Worm (Caenorhabditis elegans) whole organism, young adult: Measurements from ENCODE around the gene ift-139.

Source experiments
- B0035.1 ChIP-seq: sonication (generic microtip); optimal IDR thresholded peaks from 2 replicates; lab custom pipeline; 2016; ENCODE audit warnings: missing genetic modification characterization, mild to moderate bottlenecking, missing compliant biosample characterization, missing genotype, missing genetic modification reagents
- F37B4.10 ChIP-seq: fragments of 200-800 bp; sonication (Bioruptor generic); IDR thresholded peaks from 2 replicates; pipeline ENCODE4 v1.3.6; 2022; ENCODE audit warnings: missing genetic modification characterization, missing compliant biosample characterization
- F49E8.2 ChIP-seq: sonication (generic microtip); optimal IDR thresholded peaks from 3 replicates; lab custom pipeline; 2017; ENCODE audit warnings: missing genetic modification characterization, mild to moderate bottlenecking, missing compliant biosample characterization, antibody characterized with exemption, moderate library complexity; ENCODE audit not compliant: insufficient read depth
- T07F8.4 ChIP-seq: sonication (generic microtip); optimal IDR thresholded peaks from 2 replicates; lab custom pipeline; 2016; ENCODE audit warnings: mild to moderate bottlenecking, missing genetic modification characterization, moderate library complexity, missing compliant biosample characterization
- Y67H2A.10 ChIP-seq: fragments of 200-800 bp; sonication (Bioruptor generic); conservative IDR thresholded peaks from 2 replicates; pipeline ENCODE4 v1.3.6; 2022; ENCODE audit warnings: missing genetic modification reagents, missing genetic modification characterization, missing compliant biosample characterization
- Y79H2A.3 ChIP-seq: fragments of 200-800 bp; sonication (Bioruptor generic); conservative IDR thresholded peaks from 2 replicates; pipeline ENCODE4 v1.3.6; 2022; ENCODE audit warnings: missing genetic modification reagents, missing genetic modification characterization, missing compliant biosample characterization
- Y95B8A.8 ChIP-seq: fragments of 200-800 bp; sonication (Bioruptor generic); IDR thresholded peaks from 2 replicates; pipeline ENCODE4 v1.3.6; 2022; ENCODE audit warnings: missing genetic modification reagents, missing genetic modification characterization, missing compliant biosample characterization
- aptf-3 ChIP-seq: fragments of 200-800 bp; sonication (Bioruptor generic); IDR thresholded peaks from 2 replicates; pipeline ENCODE4 v1.3.6; 2022; ENCODE audit warnings: missing genetic modification characterization, missing compliant biosample characterization
- attf-3 ChIP-seq: fragments of 200-800 bp; sonication (Bioruptor generic); conservative IDR thresholded peaks from 2 replicates; pipeline ENCODE4 v1.3.6; 2022; ENCODE audit warnings: missing genetic modification reagents, missing genetic modification characterization, missing compliant biosample characterization
- bed-2 ChIP-seq: fragments of 200-800 bp; sonication (Bioruptor generic); IDR thresholded peaks from 2 replicates; pipeline ENCODE4 v1.3.6; 2022; ENCODE audit warnings: missing genetic modification reagents, missing genetic modification characterization, missing compliant biosample characterization
- ceh-27 ChIP-seq: fragments of 200-800 bp; sonication (Bioruptor generic); optimal IDR thresholded peaks from 2 replicates; lab custom pipeline; 2018; ENCODE audit warnings: mild to moderate bottlenecking, missing genetic modification characterization, moderate library complexity, missing compliant biosample characterization
- ceh-40 ChIP-seq: fragments of 200-800 bp; sonication (Bioruptor generic); IDR thresholded peaks from 2 replicates; pipeline ENCODE4 v1.3.6; 2022; ENCODE audit warnings: missing genetic modification characterization, missing compliant biosample characterization
- ceh-79 ChIP-seq: sonication (generic microtip); optimal IDR thresholded peaks from 2 replicates; lab custom pipeline; 2017; ENCODE audit warnings: mild to moderate bottlenecking, missing genetic modification characterization, missing compliant biosample characterization
- dpl-1 ChIP-seq: fragments of 150-350 bp; optimal IDR thresholded peaks from 2 replicates; lab custom pipeline; 2014; ENCODE audit warnings: missing biosample characterization, missing genetic modification reagents, missing genetic modification characterization
- egl-44 ChIP-seq: fragments of 200-800 bp; sonication (Bioruptor generic); IDR thresholded peaks from 2 replicates; pipeline ENCODE4 v1.3.6; 2022; ENCODE audit warnings: missing genetic modification reagents, missing genetic modification characterization, missing compliant biosample characterization
- ekl-4 ChIP-seq: fragments of 200-800 bp; sonication (Bioruptor generic); IDR thresholded peaks from 2 replicates; pipeline ENCODE4 v1.3.6; 2022; ENCODE audit warnings: missing genetic modification reagents, missing genetic modification characterization, missing compliant biosample characterization
- ets-4 ChIP-seq: fragments of 200-800 bp; sonication (Bioruptor generic); optimal IDR thresholded peaks from 2 replicates; lab custom pipeline; 2018; ENCODE audit warnings: mild to moderate bottlenecking, missing genetic modification characterization, missing compliant biosample characterization
- fkh-3 ChIP-seq: sonication (generic microtip); optimal IDR thresholded peaks from 2 replicates; lab custom pipeline; 2016; ENCODE audit warnings: mild to moderate bottlenecking, missing genetic modification characterization, missing compliant biosample characterization
- gei-17 ChIP-seq: fragments of 200-800 bp; sonication (Bioruptor generic); optimal IDR thresholded peaks from 2 replicates; lab custom pipeline; 2018; ENCODE audit warnings: mild to moderate bottlenecking, missing genetic modification characterization, missing compliant biosample characterization
- hmg-20 ChIP-seq: fragments of 200-800 bp; sonication (Bioruptor generic); IDR thresholded peaks from 2 replicates; pipeline ENCODE4 v1.3.6; 2022; ENCODE audit warnings: missing genetic modification reagents, missing genetic modification characterization, missing compliant biosample characterization
- hrde-1 ChIP-seq: sonication (generic microtip); optimal IDR thresholded peaks from 2 replicates; lab custom pipeline; 2016; ENCODE audit warnings: missing genetic modification characterization, mild to moderate bottlenecking, missing compliant biosample characterization, moderate library complexity, missing genotype, missing genetic modification reagents, borderline replicate concordance
- lin-54 ChIP-seq: fragments of 200-800 bp; sonication (Bioruptor generic); optimal IDR thresholded peaks from 2 replicates; lab custom pipeline; 2018; ENCODE audit warnings: mild to moderate bottlenecking, missing genetic modification characterization, missing compliant biosample characterization
- madf-10 ChIP-seq: sonication (generic microtip); optimal IDR thresholded peaks from 2 replicates; lab custom pipeline; 2016; ENCODE audit warnings: mild to moderate bottlenecking, missing genetic modification characterization, missing compliant biosample characterization
- madf-6 ChIP-seq: fragments of 200-800 bp; sonication (Bioruptor generic); IDR thresholded peaks from 2 replicates; pipeline ENCODE4 v1.3.6; 2022; ENCODE audit warnings: missing genetic modification reagents, missing genetic modification characterization, missing compliant biosample characterization
- madf-8 ChIP-seq: fragments of 200-800 bp; sonication (Bioruptor generic); conservative IDR thresholded peaks from 2 replicates; pipeline ENCODE4 v1.3.6; 2022; ENCODE audit warnings: missing genetic modification reagents, missing genetic modification characterization, missing compliant biosample characterization
- mes-4 ChIP-seq: sonication (generic microtip); optimal IDR thresholded peaks from 2 replicates; lab custom pipeline; 2016; ENCODE audit warnings: missing genotype, missing genetic modification characterization, missing compliant biosample characterization
- nfya-1 ChIP-seq: sonication (generic microtip); optimal IDR thresholded peaks from 2 replicates; lab custom pipeline; 2017; ENCODE audit warnings: antibody characterized with exemption, missing compliant biosample characterization, missing genetic modification characterization, borderline replicate concordance; ENCODE audit not compliant: insufficient read depth
- nfyb-1 ChIP-seq: fragments of 200-800 bp; sonication (Bioruptor generic); IDR thresholded peaks from 2 replicates; pipeline ENCODE4 v1.3.6; 2022; ENCODE audit warnings: missing genetic modification reagents, missing genetic modification characterization, missing compliant biosample characterization
- nhr-120 ChIP-seq: fragments of 200-800 bp; sonication (Bioruptor generic); IDR thresholded peaks from 2 replicates; pipeline ENCODE4 v1.3.6; 2022; ENCODE audit warnings: missing genetic modification characterization, missing compliant biosample characterization
- nhr-179 ChIP-seq: sonication (generic microtip); optimal IDR thresholded peaks from 2 replicates; lab custom pipeline; 2016; ENCODE audit warnings: mild to moderate bottlenecking, missing genetic modification characterization, missing compliant biosample characterization
- pbrm-1 ChIP-seq: fragments of 200-800 bp; sonication (Bioruptor generic); IDR thresholded peaks from 2 replicates; pipeline ENCODE4 v1.3.6; 2022; ENCODE audit warnings: missing genetic modification reagents, missing genetic modification characterization, missing compliant biosample characterization
- pha-4 ChIP-seq: fragments of 150-350 bp; sonication (generic microtip); optimal IDR thresholded peaks from 2 replicates; lab custom pipeline; 2014; ENCODE audit warnings: missing biosample characterization, missing genetic modification reagents, missing genetic modification characterization
- rpc-1 ChIP-seq, 2 experiments: fragments of 150-350 bp in 1 of 2; sonication (generic microtip) in 1 of 2; optimal IDR thresholded peaks; 2 replicates each; lab custom pipeline; 2014 to 2018; ENCODE audit warnings: missing biosample characterization in 1 of 2, missing genetic modification characterization in 1 of 2, missing genetic modification reagents in 1 of 2, missing genotype in 1 of 2
- sdz-38 ChIP-seq: sonication (generic microtip); optimal IDR thresholded peaks from 2 replicates; lab custom pipeline; 2016; ENCODE audit warnings: missing genotype, missing genetic modification characterization, missing compliant biosample characterization
- snpc-1.1 ChIP-seq: sonication (generic microtip); optimal IDR thresholded peaks from 2 replicates; lab custom pipeline; 2017; ENCODE audit warnings: missing genetic modification characterization, mild to moderate bottlenecking, missing compliant biosample characterization, antibody characterized with exemption, moderate library complexity, missing genotype, missing genetic modification reagents; ENCODE audit not compliant: insufficient read depth
- snpc-4 ChIP-seq, 5 experiments: fragments of 150-350 bp in 1 of 5; sonication (generic microtip) in 4 of 5; optimal IDR thresholded peaks; 2 replicates each; lab custom pipeline; 2014 to 2018; ENCODE audit warnings: missing genetic modification characterization in 5 of 5, missing biosample characterization in 3 of 5, antibody characterized with exemption in 2 of 5, mild to moderate bottlenecking in 2 of 5, missing compliant biosample characterization in 2 of 5, missing genotype in 2 of 5, moderate library complexity in 2 of 5, missing genetic modification reagents in 1 of 5
- tbx-9 ChIP-seq: sonication (generic microtip); optimal IDR thresholded peaks from 2 replicates; lab custom pipeline; 2016; ENCODE audit warnings: borderline replicate concordance, missing genetic modification characterization, inconsistent platforms, missing compliant biosample characterization
- tlf-1 ChIP-seq: fragments of 200-800 bp; sonication (Bioruptor generic); optimal IDR thresholded peaks from 2 replicates; lab custom pipeline; 2018; ENCODE audit warnings: mild to moderate bottlenecking, missing genetic modification characterization, missing compliant biosample characterization
- unc-130 ChIP-seq: sonication (generic microtip); optimal IDR thresholded peaks from 2 replicates; lab custom pipeline; 2016; ENCODE audit warnings: missing genetic modification reagents, missing genetic modification characterization, missing compliant biosample characterization
- xnd-1 ChIP-seq: sonication (generic microtip); optimal IDR thresholded peaks from 2 replicates; lab custom pipeline; 2016; ENCODE audit warnings: missing genotype, missing genetic modification reagents, missing genetic modification characterization, missing compliant biosample characterization
- zfh-2 ChIP-seq: fragments of 200-800 bp; sonication (Bioruptor generic); conservative IDR thresholded peaks from 2 replicates; pipeline ENCODE4 v1.3.6; 2022; ENCODE audit warnings: missing genetic modification reagents, missing genetic modification characterization, missing compliant biosample characterization

ift-139 gene

DNA sequence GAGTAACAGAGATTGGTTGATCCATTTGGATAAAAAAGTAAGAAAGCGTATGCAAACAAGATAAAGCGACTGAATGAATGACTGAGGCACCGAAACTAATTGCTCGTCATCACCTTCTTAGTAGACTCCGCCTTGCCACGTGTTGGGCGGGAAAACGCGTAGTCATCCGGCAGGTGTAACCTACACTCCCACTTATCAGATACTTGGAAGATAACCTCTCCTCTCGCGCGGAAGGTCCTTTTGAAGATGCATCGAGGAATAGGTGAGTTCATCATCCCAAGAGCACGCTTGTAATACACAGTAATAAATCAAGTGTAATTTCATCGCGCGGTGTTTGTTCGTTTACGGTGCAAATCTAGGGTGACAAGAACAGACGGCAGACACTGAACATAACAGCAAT lies 7.6 kb upstream of the ift-139 start, which contains the start of gene tbx-11:
TSS of gene tbx-11 (minus strand) at position 101 of the 400 bp plus-strand sequence.
- TF ChIP-seq pbrm-1 (GFP tag; lab: Robert Waterston, UW) = no peak
- TF ChIP-seq ceh-40 (GFP tag; lab: Robert Waterston, UW) = no peak

DNA sequence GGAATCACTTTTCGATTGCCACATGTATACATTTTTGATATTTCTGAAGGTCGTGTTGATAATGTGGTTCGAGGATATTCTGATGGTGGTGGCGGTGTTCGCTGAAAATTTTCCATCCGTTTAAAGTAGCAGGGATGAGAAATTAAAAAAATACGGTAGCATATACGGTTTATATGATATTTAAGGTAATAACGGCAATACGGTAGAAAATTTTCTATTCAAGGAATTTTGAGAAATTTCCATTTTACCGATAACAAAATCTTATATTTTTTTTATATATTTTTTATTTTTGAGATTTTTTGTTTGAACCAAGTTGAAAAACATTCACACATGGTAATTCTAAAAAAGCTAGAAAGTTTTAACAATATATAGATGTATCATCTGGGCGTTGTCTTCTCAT lies 8.8 kb downstream of the ift-139 start, which contains the start of gene ZK328.6:
TSS of gene ZK328.6 (minus strand) at position 101 of the 400 bp plus-strand sequence.
- no peak for TF ChIP-seq Y79H2A.3
- no peak for TF ChIP-seq tlf-1
- TF ChIP-seq ceh-79 = no peak
- TF ChIP-seq ceh-27 (GFP tag; lab: Kevin White, UChicago) = no peak
- no peak for TF ChIP-seq mes-4 (tag; lab: Kevin White, UChicago)
- no peak for TF ChIP-seq F49E8.2 (tag; lab: Kevin White, UChicago)
- no peak for TF ChIP-seq attf-3 (GFP tag; lab: Robert Waterston, UW)
- TF ChIP-seq nhr-120 (GFP tag; lab: Robert Waterston, UW) = no peak
- TF ChIP-seq gei-17 (GFP tag; lab: Kevin White, UChicago) = no peak
- no peak for TF ChIP-seq snpc-1.1
- TF ChIP-seq pha-4 (tag; lab: Kevin White, UChicago) = no peak
- TF ChIP-seq dpl-1 (GFP tag; lab: Kevin White, UChicago) = no peak
- no peak for TF ChIP-seq Y67H2A.10 (GFP tag; lab: Robert Waterston, UW)

DNA sequence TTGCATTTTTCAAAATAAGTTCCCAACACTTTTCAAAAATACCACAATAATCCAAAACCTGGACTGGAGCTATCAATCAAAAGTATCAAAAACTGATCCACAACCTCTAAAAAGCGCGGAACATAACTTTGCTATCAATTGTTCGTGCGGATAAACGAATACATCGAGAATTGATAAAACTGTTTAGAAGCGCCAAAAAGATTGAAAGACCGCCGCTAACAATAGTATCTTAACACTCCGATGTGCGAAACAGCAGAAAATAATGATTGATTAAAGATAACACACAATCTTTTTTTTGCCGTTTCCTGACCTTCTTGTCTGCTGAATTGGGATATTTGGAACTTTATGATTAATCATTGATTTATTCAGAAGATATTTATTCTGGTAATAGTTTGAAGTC lies 10.8 kb downstream of the ift-139 start, which contains the start of gene tbx-7:
TSS of gene tbx-7 (minus strand) at position 101 of the 400 bp plus-strand sequence.
- TF ChIP-seq nhr-179 (tag; lab: Kevin White, UChicago) (no peak), madf-10 (no peak), nfyb-1 (GFP tag; lab: Robert Waterston, UW) (no peak), unc-130 (GFP tag; lab: Kevin White, UChicago) (no peak)

DNA sequence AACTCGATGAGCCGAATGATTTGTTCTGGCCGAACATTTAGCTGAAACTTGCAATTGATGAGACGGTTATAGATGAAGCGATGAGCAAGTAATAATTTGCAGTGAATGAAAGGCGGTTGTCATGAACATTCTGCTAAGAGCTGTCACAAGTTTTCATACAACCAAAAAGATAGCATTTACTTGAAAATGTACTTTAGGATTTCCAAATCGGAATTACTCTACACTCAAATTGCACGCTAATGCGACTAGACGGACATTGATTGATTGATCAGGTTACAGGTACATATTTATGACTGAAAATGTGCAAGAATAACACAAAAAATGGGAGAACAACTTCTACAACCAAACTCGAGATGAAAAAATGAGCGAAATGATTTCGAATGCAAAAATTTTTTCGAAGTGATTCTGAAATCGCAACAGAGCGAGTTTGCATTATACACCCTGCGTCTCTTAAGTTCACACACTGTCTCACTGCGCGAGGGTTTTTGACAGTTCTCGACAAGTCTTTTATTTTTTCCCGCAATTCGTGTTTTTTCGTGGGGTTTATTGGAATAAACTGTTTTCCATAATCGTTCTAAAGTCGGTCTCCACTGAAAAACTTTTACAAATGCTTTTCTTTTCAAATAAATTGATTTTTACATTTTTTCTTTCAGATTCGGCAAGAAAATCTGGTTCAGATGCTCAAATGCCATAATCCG lies 19.6 kb downstream of the ift-139 start, which contains the start of the genes npp-10 and cyk-3:
TSS of gene npp-10 (minus strand) at position 51 of the 698 bp plus-strand sequence.
TSS of gene cyk-3 (plus strand) at position 648 of the 698 bp plus-strand sequence.
- peak; percentile 52; the same call in 1 of the 2 replicates for TF ChIP-seq madf-6 (GFP tag; lab: Robert Waterston, UW)
- TF ChIP-seq ets-4 (GFP tag; lab: Kevin White, UChicago) = no peak
- TF ChIP-seq madf-10 = no peak
- TF ChIP-seq bed-2 (GFP tag; lab: Robert Waterston, UW) = no peak
- no peak for TF ChIP-seq B0035.1 (tag; lab: Kevin White, UChicago)
- TF ChIP-seq xnd-1 = peak; percentile 6
- no peak for TF ChIP-seq Y95B8A.8
- TF ChIP-seq F37B4.10 (GFP tag; lab: Robert Waterston, UW) = no peak
- no peak for TF ChIP-seq rpc-1 (optimal IDR thresholded peaks at IDR 0.05; lab: Kevin White, UChicago)
- no peak for TF ChIP-seq rpc-1 (tag; optimal IDR thresholded peaks at IDR 0.05; lab: Kevin White, UChicago)
- no peak; the same call in 1 of the 2 replicates for TF ChIP-seq madf-8 (GFP tag; lab: Robert Waterston, UW)
- no peak for TF ChIP-seq ekl-4 (GFP tag; lab: Robert Waterston, UW)
- TF ChIP-seq hmg-20 (GFP tag; lab: Robert Waterston, UW) = no peak
- TF ChIP-seq zfh-2 (GFP tag; lab: Robert Waterston, UW) = no peak
- TF ChIP-seq lin-54 (GFP tag; lab: Kevin White, UChicago) = peak; percentile 30
- TF ChIP-seq snpc-1.1 = no peak
- TF ChIP-seq ceh-79 = no peak
- TF ChIP-seq nfya-1 (tag; lab: Kevin White, UChicago) = no peak
- TF ChIP-seq pbrm-1 (GFP tag; lab: Robert Waterston, UW) = no peak
- no peak for TF ChIP-seq T07F8.4 (tag; lab: Kevin White, UChicago)
- TF ChIP-seq aptf-3 (GFP tag; lab: Robert Waterston, UW) = no peak
- no peak for TF ChIP-seq fkh-3 (tag; lab: Kevin White, UChicago)
- TF ChIP-seq egl-44 (GFP tag; lab: Robert Waterston, UW) = no peak
- no peak for TF ChIP-seq tbx-9 (tag; lab: Kevin White, UChicago)
- no peak for TF ChIP-seq hrde-1
- TF ChIP-seq sdz-38 (tag; lab: Kevin White, UChicago) = no peak
- TF ChIP-seq snpc-4 (GFP tag; optimal IDR thresholded peaks at IDR 0.05; lab: Kevin White, UChicago) = no peak
- no peak for TF ChIP-seq snpc-4 (tag; optimal IDR thresholded peaks at IDR 0.05; lab: Kevin White, UChicago)
